Fruit fly (Drosophila melanogaster): ENCODE measurements around the gene CG31268.

DNA sequence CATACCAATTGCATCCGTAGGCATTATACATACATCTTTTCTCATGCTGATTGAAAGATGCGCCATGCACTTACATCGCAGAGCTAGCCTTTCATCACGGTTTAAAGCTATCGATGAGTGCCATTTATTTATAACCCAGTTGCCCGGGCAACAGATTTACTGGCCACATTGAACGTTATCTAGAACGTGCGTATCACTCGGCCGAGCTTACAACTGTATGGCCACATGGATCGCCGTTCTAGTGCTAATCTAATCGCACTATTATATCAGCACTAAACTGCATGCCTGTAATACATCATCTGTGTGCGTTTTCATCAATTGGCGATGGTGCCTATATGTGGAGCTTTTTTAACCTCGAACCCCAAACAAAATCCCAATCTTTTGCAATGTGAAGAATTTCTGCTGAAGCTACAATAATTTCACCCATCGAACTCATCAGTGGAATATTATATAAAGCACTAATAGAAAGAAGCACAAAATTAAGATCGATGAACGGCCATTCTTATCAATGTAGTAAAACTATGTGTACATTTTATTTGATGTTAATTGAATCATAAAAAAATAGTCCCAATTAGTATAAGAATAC, 29.3 kb downstream of the CG31268 start:
- TF ChIP-seq Hr96 (GFP tag; optimal IDR thresholded peaks at IDR 0.05) (no peak), bab1 (GFP tag; optimal IDR thresholded peaks at IDR 0.05) (no peak), CG7101 (tag; optimal IDR thresholded peaks at IDR 0.05) (no peak), pad (GFP tag; optimal IDR thresholded peaks at IDR 0.05) (no peak), ovo (GFP tag; optimal IDR thresholded peaks at IDR 0.05) (no peak), Crg-1 (GFP tag; optimal IDR thresholded peaks at IDR 0.05) (no peak), CG12768 (GFP tag; optimal IDR thresholded peaks at IDR 0.05) (no peak), toe (GFP tag; optimal IDR thresholded peaks at IDR 0.05) (no peak), tj (GFP tag; optimal IDR thresholded peaks at IDR 0.05) (no peak), CG14711 (tag; optimal IDR thresholded peaks at IDR 0.05) (no peak), CG5204 (GFP tag; optimal IDR thresholded peaks at IDR 0.05) (no peak), kay (GFP tag; ENCODE audit: borderline replicate concordance) (no peak), Mnt (GFP tag; optimal IDR thresholded peaks at IDR 0.05) (peak; percentile 64)
